Worm (Caenorhabditis elegans): ENCODE measurements around the gene cogc-8.

cogc-8 gene

DNA sequence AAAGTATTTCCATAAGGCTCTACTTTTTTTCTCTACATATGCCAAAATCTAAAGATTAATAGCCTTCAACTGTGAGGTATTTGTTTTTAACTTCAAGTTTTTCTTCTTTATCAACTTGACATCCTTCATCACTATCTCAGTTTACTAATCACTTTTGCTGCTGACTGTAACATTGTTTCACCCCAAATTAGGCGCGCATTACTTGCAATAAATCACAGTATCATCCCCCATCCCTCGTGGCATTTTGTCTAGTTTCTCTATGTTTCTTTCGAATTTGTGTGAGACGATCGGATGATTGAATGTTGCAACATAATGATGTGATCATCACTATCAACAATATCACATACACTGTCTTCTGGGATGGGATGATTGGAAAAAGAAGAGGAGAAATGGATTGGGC is 7.2 kb downstream of the cogc-8 start:
- TF ChIP-seq nfya-1 (tag; optimal IDR thresholded peaks at IDR 0.05; ENCODE audit: insufficient read depth): no peak
- no peak for TF ChIP-seq nhr-11 (tag; optimal IDR thresholded peaks at IDR 0.05)
- no peak for TF ChIP-seq nhr-77 (tag; optimal IDR thresholded peaks at IDR 0.05)
- no peak for TF ChIP-seq mml-1 (tag; optimal IDR thresholded peaks at IDR 0.05)
- TF ChIP-seq jun-1 (tag; optimal IDR thresholded peaks at IDR 0.05): no peak
- no peak for TF ChIP-seq fos-1 (tag; optimal IDR thresholded peaks at IDR 0.05)
- no peak for TF ChIP-seq ceh-82 (tag; optimal IDR thresholded peaks at IDR 0.05)
- TF ChIP-seq zag-1 (tag; optimal IDR thresholded peaks at IDR 0.05): no peak
- TF ChIP-seq nhr-43 (tag; optimal IDR thresholded peaks at IDR 0.05; ENCODE audit: poor library complexity, severe bottlenecking): peak; percentile 69
- TF ChIP-seq snpc-4 (tag; optimal IDR thresholded peaks at IDR 0.05): no peak
- TF ChIP-seq R02D3.7 (tag; optimal IDR thresholded peaks at IDR 0.05): no peak
- TF ChIP-seq elt-3 (tag; optimal IDR thresholded peaks at IDR 0.05): peak in 2 of 3 experiments; percentile 61 to 65
- no peak for TF ChIP-seq elt-1 (tag; optimal IDR thresholded peaks at IDR 0.05)
- TF ChIP-seq unc-62 (GFP tag; optimal IDR thresholded peaks at IDR 0.05): no peak
- no peak for TF ChIP-seq egl-5 (tag; optimal IDR thresholded peaks at IDR 0.05)
- peak; percentile 78 for TF ChIP-seq nhr-23 (tag; optimal IDR thresholded peaks at IDR 0.05)
- peak; percentile 87 for TF ChIP-seq nhr-25 (tag; optimal IDR thresholded peaks at IDR 0.05)
- peak; percentile 88 for TF ChIP-seq mdl-1 (tag; optimal IDR thresholded peaks at IDR 0.05)
- TF ChIP-seq tbx-2 (tag; optimal IDR thresholded peaks at IDR 0.05): no peak
- no peak for TF ChIP-seq fkh-2 (tag; optimal IDR thresholded peaks at IDR 0.05)
- TF ChIP-seq hmg-11 (tag; optimal IDR thresholded peaks at IDR 0.05): no peak

DNA sequence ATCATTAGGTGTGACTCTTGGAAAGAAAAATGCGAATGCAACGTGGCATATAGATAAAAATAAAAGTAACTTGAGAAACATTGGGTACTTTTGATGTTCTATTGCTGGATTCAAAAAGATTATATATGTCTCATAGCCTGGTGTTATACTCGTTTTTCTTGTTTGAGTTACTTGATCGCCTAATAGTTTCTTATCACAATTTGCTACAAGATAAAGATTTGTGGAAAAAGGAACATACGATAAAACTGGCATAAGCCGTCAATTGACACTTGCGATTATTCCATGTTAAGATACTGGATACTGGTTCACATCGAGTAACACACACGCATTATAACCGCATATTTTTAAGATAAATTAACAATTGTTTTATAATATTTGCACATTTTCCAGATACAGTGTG is 12.2 kb downstream of the cogc-8 start, which contains the start of gene grl-19:
TSS of gene grl-19 (minus strand) at position 101 of the 400 bp plus-strand sequence.
- TF ChIP-seq egl-5 (tag; optimal IDR thresholded peaks at IDR 0.05): no peak
- TF ChIP-seq ama-1 (optimal IDR thresholded peaks at IDR 0.05): no peak
- no peak for TF ChIP-seq nhr-77 (tag; optimal IDR thresholded peaks at IDR 0.05)
- no peak for TF ChIP-seq nhr-11 (tag; optimal IDR thresholded peaks at IDR 0.05)
- TF ChIP-seq zag-1 (tag; optimal IDR thresholded peaks at IDR 0.05): no peak
- TF ChIP-seq elt-1 (tag; optimal IDR thresholded peaks at IDR 0.05): no peak
- no peak for TF ChIP-seq nhr-237 (tag; optimal IDR thresholded peaks at IDR 0.05)
- no peak for TF ChIP-seq jun-1 (tag; optimal IDR thresholded peaks at IDR 0.05)
- TF ChIP-seq daf-12 (tag; optimal IDR thresholded peaks at IDR 0.05): no peak
- no peak for TF ChIP-seq ceh-16 (tag; optimal IDR thresholded peaks at IDR 0.05)
- TF ChIP-seq mdl-1 (tag; optimal IDR thresholded peaks at IDR 0.05): no peak

DNA sequence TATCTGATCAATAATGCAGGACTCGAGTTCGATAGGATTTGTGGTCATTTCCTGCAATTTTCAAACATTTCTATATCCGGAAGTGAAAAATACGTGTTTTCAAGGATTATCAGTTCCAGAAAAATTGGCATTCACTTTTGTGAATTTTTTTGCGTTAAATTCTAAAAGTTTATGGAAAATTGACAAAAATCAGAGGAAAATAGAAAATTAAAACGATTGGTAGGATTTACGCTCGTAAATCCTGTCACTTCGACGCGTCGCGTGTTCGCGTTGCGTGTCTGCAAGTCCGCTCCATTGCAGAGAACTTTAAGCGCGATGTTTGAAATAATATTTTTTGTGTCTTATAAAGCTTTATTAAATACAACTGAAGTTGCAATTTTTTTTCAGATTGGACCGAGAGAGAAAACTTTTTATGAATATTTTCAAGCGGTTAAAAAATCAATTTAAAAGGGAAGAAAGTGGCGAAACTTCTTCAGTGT is 15.2 kb downstream of the cogc-8 start, which contains the start of gene rcat-1:
TSS of gene rcat-1 (minus strand) at position 51 of the 479 bp plus-strand sequence.
- TF ChIP-seq ceh-28 (tag; optimal IDR thresholded peaks at IDR 0.05) (peak; percentile 59), elt-1 (tag; optimal IDR thresholded peaks at IDR 0.05) (no peak), lsy-12 (tag; optimal IDR thresholded peaks at IDR 0.05) (no peak), nhr-77 (tag; optimal IDR thresholded peaks at IDR 0.05) (peak; percentile 1), egl-5 (tag; optimal IDR thresholded peaks at IDR 0.05) (peak; percentile 76), lin-39 (tag; optimal IDR thresholded peaks at IDR 0.05) (peak; percentile 88), ZK546.5 (tag; optimal IDR thresholded peaks at IDR 0.05) (no peak), nhr-23 (tag; optimal IDR thresholded peaks at IDR 0.05) (peak; percentile 82), ceh-16 (tag; optimal IDR thresholded peaks at IDR 0.05) (no peak), nhr-43 (tag; optimal IDR thresholded peaks at IDR 0.05; ENCODE audit: poor library complexity, severe bottlenecking) (no peak), elt-3 (tag; optimal IDR thresholded peaks at IDR 0.05) (no peak), snpc-4 (tag; optimal IDR thresholded peaks at IDR 0.05) (peak; percentile 67), ceh-82 (tag; optimal IDR thresholded peaks at IDR 0.05) (peak; percentile 48), egl-27 (tag; optimal IDR thresholded peaks at IDR 0.05) (no peak), fos-1 (tag; optimal IDR thresholded peaks at IDR 0.05) (no peak), jun-1 (tag; optimal IDR thresholded peaks at IDR 0.05) (peak; percentile 40), nhr-25 (tag; optimal IDR thresholded peaks at IDR 0.05) (peak; percentile 77), nfya-1 (tag; optimal IDR thresholded peaks at IDR 0.05; ENCODE audit: insufficient read depth) (peak; percentile 91), sea-2 (GFP tag; optimal IDR thresholded peaks at IDR 0.05) (no peak), aly-2 (tag; optimal IDR thresholded peaks at IDR 0.05) (no peak), ama-1 (optimal IDR thresholded peaks at IDR 0.05) (peak; percentile 55), lin-15B (tag; optimal IDR thresholded peaks at IDR 0.05) (peak; percentile 98), ztf-11 (tag; optimal IDR thresholded peaks at IDR 0.05) (no peak), R02D3.7 (tag; optimal IDR thresholded peaks at IDR 0.05) (peak; percentile 100), mml-1 (tag; optimal IDR thresholded peaks at IDR 0.05) (no peak), skn-1 (tag; optimal IDR thresholded peaks at IDR 0.05) (peak; percentile 70), elt-2 (tag; optimal IDR thresholded peaks at IDR 0.05) (peak; percentile 31), fkh-10 (GFP tag; optimal IDR thresholded peaks at IDR 0.05) (peak; percentile 43), hmg-11 (tag; optimal IDR thresholded peaks at IDR 0.05) (peak; percentile 54), nhr-237 (tag; optimal IDR thresholded peaks at IDR 0.05) (no peak), tbx-2 (tag; optimal IDR thresholded peaks at IDR 0.05) (no peak), pqm-1 (tag; optimal IDR thresholded peaks at IDR 0.05) (peak; percentile 3), nhr-28 (tag; optimal IDR thresholded peaks at IDR 0.05) (no peak), nhr-12 (tag; optimal IDR thresholded peaks at IDR 0.05) (no peak)
